Fruit fly (Drosophila melanogaster) whole organism, wandering third instar larva: Measurements from ENCODE around the gene MED31.

Experiments
- Abd-B ChIP-seq: fragments of >200 bp; optimal IDR thresholded peaks from 2 replicates; lab custom pipeline; 2017; ENCODE audit warnings: missing biosample characterization, missing genetic modification characterization
- CrebA ChIP-seq: fragments of 200-800 bp; sonication (Bioruptor generic); optimal IDR thresholded peaks from 2 replicates; lab custom pipeline; 2016; ENCODE audit warnings: missing biosample characterization, mild to moderate bottlenecking, missing genetic modification characterization, borderline replicate concordance
- Dfd ChIP-seq: fragments of >200 bp; optimal IDR thresholded peaks from 2 replicates; lab custom pipeline; 2017; ENCODE audit warnings: missing biosample characterization, missing genetic modification characterization
- Hr78 ChIP-seq: fragments of >200 bp; optimal IDR thresholded peaks from 2 replicates; lab custom pipeline; 2017; ENCODE audit warnings: missing biosample characterization, missing genetic modification characterization
- Hr83 ChIP-seq: fragments of 200-300 bp; sonication (Bioruptor generic); optimal IDR thresholded peaks from 2 replicates; lab custom pipeline; 2016; ENCODE audit warnings: missing biosample characterization, mild to moderate bottlenecking, missing genetic modification characterization, moderate library complexity; ENCODE audit not compliant: poor library complexity, severe bottlenecking
- N ChIP-seq: fragments of >200 bp; optimal IDR thresholded peaks from 2 replicates; lab custom pipeline; 2018; ENCODE audit warnings: missing biosample characterization, missing external identifiers, missing genetic modification characterization
- pan ChIP-seq: fragments of >200 bp; optimal IDR thresholded peaks from 2 replicates; lab custom pipeline; 2017
- psq ChIP-seq: fragments of 200-800 bp; sonication (Bioruptor generic); optimal IDR thresholded peaks from 3 replicates; lab custom pipeline; 2017; ENCODE audit warnings: missing biosample characterization, mild to moderate bottlenecking, missing genetic modification characterization, moderate library complexity
- usp ChIP-seq: fragments of >200 bp; optimal IDR thresholded peaks from 2 replicates; lab custom pipeline; 2017; ENCODE audit warnings: missing biosample characterization, missing genetic modification characterization

DNA sequence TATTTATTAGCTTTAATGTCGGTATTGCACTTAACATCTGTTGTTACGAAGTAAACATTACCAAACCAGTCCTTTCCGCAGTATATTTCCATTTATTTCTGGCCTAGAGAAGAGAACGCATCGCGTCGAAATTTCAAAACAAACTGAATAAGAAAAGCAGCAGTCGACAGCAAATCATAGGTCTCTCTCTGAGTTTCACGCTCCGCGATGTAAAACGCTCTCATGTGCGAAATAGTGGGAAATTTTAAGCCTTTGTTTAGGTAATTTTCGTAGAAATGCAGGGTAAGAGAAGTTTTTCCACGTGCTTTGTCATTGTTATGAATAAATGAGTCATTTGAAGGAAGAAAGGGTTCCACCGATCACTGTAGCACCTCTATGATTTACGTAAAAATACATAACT is 42.1 kb upstream of the MED31 start:
- TF ChIP-seq psq (no peak), Dfd (GFP tag; lab: Kevin White, UChicago) (no peak), Abd-B (GFP tag; lab: Kevin White, UChicago) (no peak), Hr83 (GFP tag; lab: Kevin White, UChicago) (no peak), Hr78 (GFP tag; lab: Kevin White, UChicago) (no peak), pan (lab: Kevin White, UChicago) (no peak), N (GFP tag; lab: Kevin White, UChicago) (no peak), usp (GFP tag; lab: Kevin White, UChicago) (no peak), CrebA (no peak)
